Worm (Caenorhabditis elegans) whole organism, mixed stage, embryonic: ENCODE measurements around the gene R04B5.1.

ENCODE experiments used
- M03D4.4 ChIP-seq: sonication (generic microtip); optimal IDR thresholded peaks from 2 replicates; lab custom pipeline; 2017; ENCODE audit warnings: mild to moderate bottlenecking, missing genetic modification characterization, missing compliant biosample characterization
- bed-3 ChIP-seq: fragments of 200-800 bp; sonication (Bioruptor generic); optimal IDR thresholded peaks from 3 replicates; lab custom pipeline; 2018; ENCODE audit warnings: mild to moderate bottlenecking, missing genetic modification characterization, moderate library complexity, missing compliant biosample characterization
- blmp-1 ChIP-seq: fragments of 150-350 bp; optimal IDR thresholded peaks from 2 replicates; lab custom pipeline; 2014; ENCODE audit warnings: missing biosample characterization, missing genetic modification characterization
- ceh-39 ChIP-seq: fragments of 150-350 bp; optimal IDR thresholded peaks from 2 replicates; lab custom pipeline; 2014; ENCODE audit warnings: missing biosample characterization, missing genetic modification characterization
- ceh-43 ChIP-seq: fragments of 200-800 bp; sonication (Bioruptor generic); optimal IDR thresholded peaks from 2 replicates; lab custom pipeline; 2018; ENCODE audit warnings: mild to moderate bottlenecking, missing genetic modification characterization, moderate library complexity, missing compliant biosample characterization
- ceh-83 ChIP-seq: fragments of 200-800 bp; sonication (Bioruptor generic); optimal IDR thresholded peaks from 2 replicates; lab custom pipeline; 2018; ENCODE audit warnings: mild to moderate bottlenecking, missing genetic modification characterization, missing compliant biosample characterization
- ces-1 ChIP-seq: fragments of 150-350 bp; optimal IDR thresholded peaks from 2 replicates; lab custom pipeline; 2014; ENCODE audit warnings: missing biosample characterization, missing genetic modification reagents, missing genetic modification characterization
- cnd-1 ChIP-seq: fragments of 200-800 bp; sonication (Bioruptor generic); optimal IDR thresholded peaks from 2 replicates; lab custom pipeline; 2018; ENCODE audit warnings: mild to moderate bottlenecking, missing genetic modification characterization, missing compliant biosample characterization
- drap-1 ChIP-seq: fragments of 200-800 bp; sonication (Bioruptor generic); optimal IDR thresholded peaks from 3 replicates; lab custom pipeline; 2018; ENCODE audit warnings: mild to moderate bottlenecking, missing genetic modification characterization, missing compliant biosample characterization
- elt-1 ChIP-seq: sonication (generic microtip); optimal IDR thresholded peaks from 2 replicates; lab custom pipeline; 2017; ENCODE audit warnings: missing genetic modification characterization, mild to moderate bottlenecking, missing compliant biosample characterization, antibody characterized with exemption, moderate library complexity, borderline replicate concordance; ENCODE audit not compliant: insufficient read depth
- elt-3 ChIP-seq: fragments of 150-350 bp; optimal IDR thresholded peaks from 2 replicates; lab custom pipeline; 2014; ENCODE audit warnings: missing biosample characterization, missing genetic modification characterization
- flh-1 ChIP-seq: fragments of 200-800 bp; sonication (Bioruptor generic); optimal IDR thresholded peaks from 2 replicates; lab custom pipeline; 2018; ENCODE audit warnings: mild to moderate bottlenecking, missing genetic modification characterization, moderate library complexity, missing compliant biosample characterization
- ham-2 ChIP-seq: fragments of 200-800 bp; sonication (Bioruptor generic); optimal IDR thresholded peaks from 2 replicates; lab custom pipeline; 2018; ENCODE audit warnings: mild to moderate bottlenecking, missing genetic modification characterization, missing compliant biosample characterization
- hlh-1 ChIP-seq: fragments of 150-350 bp; optimal IDR thresholded peaks from 2 replicates; lab custom pipeline; 2014; ENCODE audit warnings: missing biosample characterization, missing genetic modification reagents, missing genetic modification characterization
- lin-13 ChIP-seq: fragments of 150-350 bp; optimal IDR thresholded peaks from 2 replicates; lab custom pipeline; 2014; ENCODE audit warnings: missing biosample characterization, missing genetic modification characterization
- lin-32 ChIP-seq: fragments of 200-800 bp; sonication (Bioruptor generic); optimal IDR thresholded peaks from 2 replicates; lab custom pipeline; 2018; ENCODE audit warnings: mild to moderate bottlenecking, missing genetic modification characterization, missing compliant biosample characterization
- lsy-2 ChIP-seq: fragments of 150-350 bp; optimal IDR thresholded peaks from 2 replicates; lab custom pipeline; 2014; ENCODE audit warnings: missing biosample characterization, missing genetic modification characterization
- mab-5 ChIP-seq: fragments of 150-350 bp; optimal IDR thresholded peaks from 2 replicates; lab custom pipeline; 2014; ENCODE audit warnings: missing biosample characterization, missing genetic modification characterization
- mep-1 ChIP-seq: fragments of 150-350 bp; optimal IDR thresholded peaks from 2 replicates; lab custom pipeline; 2017; ENCODE audit warnings: missing biosample characterization, missing genetic modification reagents, missing genetic modification characterization, inconsistent platforms
- mls-2 ChIP-seq: sonication (generic microtip); optimal IDR thresholded peaks from 2 replicates; lab custom pipeline; 2016; ENCODE audit warnings: mild to moderate bottlenecking, missing genetic modification characterization, moderate library complexity, missing compliant biosample characterization
- nhr-12 ChIP-seq: fragments of 150-350 bp; optimal IDR thresholded peaks from 2 replicates; lab custom pipeline; 2014; ENCODE audit warnings: missing biosample characterization, missing genetic modification characterization
- nhr-2 ChIP-seq: fragments of 150-350 bp; optimal IDR thresholded peaks from 2 replicates; lab custom pipeline; 2014; ENCODE audit warnings: missing biosample characterization, missing genetic modification characterization
- nhr-237 ChIP-seq: fragments of 150-350 bp; optimal IDR thresholded peaks from 2 replicates; lab custom pipeline; 2014; ENCODE audit warnings: missing biosample characterization, missing genetic modification characterization
- nhr-28 ChIP-seq: fragments of 150-350 bp; optimal IDR thresholded peaks from 2 replicates; lab custom pipeline; 2014; ENCODE audit warnings: missing biosample characterization, missing genetic modification characterization
- nhr-76 ChIP-seq: sonication (generic microtip); optimal IDR thresholded peaks from 2 replicates; lab custom pipeline; 2017; ENCODE audit warnings: missing biosample characterization, missing genetic modification characterization
- pha-4 ChIP-seq: fragments of 150-350 bp; optimal IDR thresholded peaks from 2 replicates; lab custom pipeline; 2018; ENCODE audit warnings: missing biosample characterization, missing genetic modification reagents, missing genetic modification characterization
- sem-2 ChIP-seq: fragments of 200-800 bp; sonication (Bioruptor generic); optimal IDR thresholded peaks from 2 replicates; lab custom pipeline; 2018; ENCODE audit warnings: mild to moderate bottlenecking, missing genetic modification characterization, missing compliant biosample characterization
- snpc-4 ChIP-seq: fragments of 150-350 bp; optimal IDR thresholded peaks from 2 replicates; lab custom pipeline; 2014; ENCODE audit warnings: missing biosample characterization, missing genetic modification characterization
- sptf-1 ChIP-seq: sonication (generic microtip); optimal IDR thresholded peaks from 2 replicates; lab custom pipeline; 2017; ENCODE audit warnings: mild to moderate bottlenecking, missing genetic modification characterization, moderate library complexity, missing compliant biosample characterization
- tbx-8 ChIP-seq: fragments of 200-800 bp; sonication (Bioruptor generic); optimal IDR thresholded peaks from 2 replicates; lab custom pipeline; 2018; ENCODE audit warnings: mild to moderate bottlenecking, missing genetic modification characterization, moderate library complexity, missing compliant biosample characterization
- unc-120 ChIP-seq: sonication (generic microtip); optimal IDR thresholded peaks from 2 replicates; lab custom pipeline; 2017; ENCODE audit warnings: missing genetic modification characterization, missing compliant biosample characterization; ENCODE audit not compliant: poor library complexity, severe bottlenecking
- unc-39 ChIP-seq: fragments of 150-350 bp; optimal IDR thresholded peaks from 2 replicates; lab custom pipeline; 2014; ENCODE audit warnings: missing biosample characterization, missing genetic modification characterization
- unc-62 ChIP-seq: fragments of 150-350 bp; optimal IDR thresholded peaks from 2 replicates; lab custom pipeline; 2014; ENCODE audit warnings: missing biosample characterization, missing genetic modification reagents, missing genetic modification characterization
- zip-8 ChIP-seq: fragments of 150-350 bp; optimal IDR thresholded peaks from 2 replicates; lab custom pipeline; 2014; ENCODE audit warnings: missing biosample characterization, missing genetic modification characterization
- ztf-11 ChIP-seq: fragments of 150-350 bp; optimal IDR thresholded peaks from 2 replicates; lab custom pipeline; 2014; ENCODE audit warnings: missing biosample characterization, missing genetic modification characterization

The R04B5.1 gene

DNA sequence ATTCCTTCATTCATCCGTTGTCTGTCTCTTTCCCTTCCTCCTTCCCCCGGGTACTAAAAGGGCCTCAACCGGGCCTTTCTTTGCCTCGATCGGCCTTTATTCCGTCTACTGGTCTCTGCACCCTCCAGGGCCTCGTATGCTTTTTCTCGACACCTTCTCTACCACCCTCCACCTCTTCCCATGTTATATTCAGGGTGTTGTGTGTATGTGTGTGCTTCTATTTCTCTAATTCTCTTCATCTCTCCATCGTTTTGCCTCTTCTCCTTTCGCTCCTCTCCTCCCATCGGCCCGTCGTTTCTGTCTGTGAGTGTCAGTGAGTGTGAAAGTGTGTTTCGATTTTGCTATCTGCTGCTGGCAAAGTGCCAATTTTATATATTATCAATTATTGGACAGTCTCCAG is 38.3 kb downstream of the R04B5.1 start (continued):
- TF ChIP-seq nhr-76 (tag; lab: Kevin White, UChicago), result no peak
- TF ChIP-seq bed-3 (GFP tag; lab: Kevin White, UChicago), result peak; percentile 20
- peak; percentile 63 for TF ChIP-seq mls-2
- TF ChIP-seq, all 35 proteins: peak for 18

ce11 chrV:10037040-10037439 is 41.1 kb downstream of the R04B5.1 start, which contains the start of gene F57A8.1:
Gene F57A8.1 (plus strand): TSS chrV:10037340.
- TF ChIP-seq nhr-237 (no peak), cnd-1 (tag; lab: Kevin White, UChicago) (no peak), pha-4 (tag; lab: Kevin White, UChicago) (no peak), lsy-2 (tag; lab: Kevin White, UChicago) (no peak), snpc-4 (tag; lab: Kevin White, UChicago) (no peak), ces-1 (GFP tag; lab: Kevin White, UChicago) (no peak), unc-120 (tag; lab: Kevin White, UChicago) (no peak), ztf-11 (tag; lab: Kevin White, UChicago) (no peak), mep-1 (tag; lab: Kevin White, UChicago) (no peak), bed-3 (GFP tag; lab: Kevin White, UChicago) (no peak)

DNA sequence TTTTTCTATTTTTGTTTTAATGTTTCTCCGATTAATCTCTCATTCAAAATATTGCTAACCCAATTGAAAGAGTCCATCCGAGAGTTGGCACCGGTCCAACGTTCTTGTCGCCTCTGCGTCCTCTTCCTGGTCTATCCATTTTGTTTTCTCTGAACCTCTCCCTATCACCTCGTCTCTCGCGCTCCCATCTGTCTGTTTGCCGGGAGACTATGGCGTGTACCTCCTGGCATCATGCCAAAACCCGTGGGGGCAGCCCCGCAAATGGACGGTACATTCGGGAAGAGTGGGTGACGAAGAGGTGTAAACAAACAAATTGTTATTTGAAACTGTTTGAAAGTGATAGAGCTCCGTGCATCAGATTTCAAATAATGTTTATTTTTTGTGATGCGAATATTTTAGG is 41.9 kb downstream of the R04B5.1 start, which contains the start of gene T06E8.2:
Gene T06E8.2 (minus strand): TSS at position 139 of the 400 bp plus-strand sequence.
- TF ChIP-seq cnd-1 (tag; lab: Kevin White, UChicago) (peak; percentile 82), drap-1 (GFP tag; lab: Kevin White, UChicago) (no peak), ceh-83 (peak; percentile 5), ham-2 (GFP tag; lab: Kevin White, UChicago) (peak; percentile 7), snpc-4 (tag; lab: Kevin White, UChicago) (no peak), unc-120 (tag; lab: Kevin White, UChicago) (peak; percentile 56), ces-1 (GFP tag; lab: Kevin White, UChicago) (peak; percentile 22), lin-32 (GFP tag; lab: Kevin White, UChicago) (peak; percentile 71)
- TF ChIP-seq, all 35 proteins: peak for 6

DNA sequence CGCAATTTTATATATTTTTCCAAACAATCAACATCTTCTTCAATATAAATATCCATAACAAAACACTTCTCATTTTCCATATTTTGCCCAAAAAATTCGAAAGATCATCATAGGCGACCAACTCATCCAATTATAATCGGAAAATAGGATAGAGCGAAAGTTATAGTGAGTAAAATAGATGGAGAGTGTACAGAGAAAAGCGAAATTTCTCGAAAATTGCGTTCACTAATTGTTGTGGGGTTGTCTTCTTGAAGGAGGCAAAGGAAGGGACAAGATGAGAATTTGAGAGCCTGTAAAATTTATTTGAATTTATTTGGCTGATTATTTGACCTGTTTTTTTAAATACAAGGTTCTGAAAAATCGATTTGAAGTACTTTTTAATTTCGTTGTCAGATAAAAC is 42.6 kb downstream of the R04B5.1 start:
- TF ChIP-seq ces-1 (GFP tag; lab: Kevin White, UChicago) (peak; percentile 79), ceh-43 (GFP tag; lab: Kevin White, UChicago) (peak; percentile 30), bed-3 (GFP tag; lab: Kevin White, UChicago) (no peak), zip-8 (tag; lab: Kevin White, UChicago) (no peak), blmp-1 (peak; percentile 94), lsy-2 (tag; lab: Kevin White, UChicago) (no peak), nhr-2 (tag; lab: Kevin White, UChicago) (no peak)

DNA sequence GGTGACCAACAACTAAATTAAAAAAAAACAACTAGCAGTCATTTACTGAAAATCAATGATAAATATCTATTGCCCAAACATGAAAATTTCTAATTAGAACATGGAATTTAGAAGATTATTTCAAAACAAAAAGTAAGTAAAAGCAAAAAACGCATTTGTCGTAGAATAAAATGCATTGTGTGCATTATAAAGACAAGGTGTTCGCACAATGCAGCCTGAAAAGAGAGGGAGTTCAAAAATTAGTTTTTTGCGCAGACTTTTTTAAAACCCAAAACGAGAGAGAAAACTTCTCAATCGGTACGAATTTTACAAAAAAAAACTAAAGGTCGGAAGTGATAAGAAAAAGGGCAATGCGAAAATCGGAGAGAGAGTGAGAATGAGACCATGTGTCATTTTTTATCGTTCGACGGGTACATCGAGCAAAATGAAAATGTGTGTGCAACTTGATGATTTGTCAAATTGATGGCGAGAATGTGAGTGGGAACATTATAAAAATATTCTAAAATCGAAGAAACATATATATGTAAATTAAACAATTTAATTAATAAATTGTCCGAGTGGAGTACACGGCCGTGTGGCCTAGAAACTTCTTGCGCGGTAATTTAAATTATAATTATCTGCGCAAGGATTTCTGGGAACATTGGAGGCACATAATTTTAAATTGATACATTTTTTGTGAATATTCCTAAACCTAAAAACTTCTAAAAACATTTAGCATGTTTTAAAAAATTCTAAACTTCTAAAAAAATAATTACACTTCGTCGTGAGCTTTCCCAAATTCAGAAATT is 46.6 kb downstream of the R04B5.1 start:
- TF ChIP-seq lin-32 (GFP tag; lab: Kevin White, UChicago) (no peak), nhr-76 (tag; lab: Kevin White, UChicago) (no peak), elt-3 (tag; lab: Kevin White, UChicago) (no peak), bed-3 (GFP tag; lab: Kevin White, UChicago) (no peak), zip-8 (tag; lab: Kevin White, UChicago) (no peak), ceh-39 (tag; lab: Kevin White, UChicago) (no peak), blmp-1 (no peak), mep-1 (tag; lab: Kevin White, UChicago) (no peak), nhr-237 (peak; percentile 32), hlh-1 (no peak), lsy-2 (tag; lab: Kevin White, UChicago) (peak; percentile 3), ham-2 (GFP tag; lab: Kevin White, UChicago) (no peak), elt-1 (no peak), drap-1 (GFP tag; lab: Kevin White, UChicago) (no peak), unc-62 (GFP tag; lab: Kevin White, UChicago) (no peak), unc-39 (tag; lab: Kevin White, UChicago) (no peak), pha-4 (tag; lab: Kevin White, UChicago) (no peak), tbx-8 (GFP tag; lab: Kevin White, UChicago) (no peak), ceh-83 (no peak), ces-1 (GFP tag; lab: Kevin White, UChicago) (peak; percentile 23), cnd-1 (tag; lab: Kevin White, UChicago) (no peak), mab-5 (no peak), sptf-1 (tag; lab: Kevin White, UChicago) (no peak), flh-1 (no peak), lin-13 (tag; lab: Kevin White, UChicago) (no peak), nhr-28 (no peak), snpc-4 (tag; lab: Kevin White, UChicago) (no peak), mls-2 (no peak), nhr-12 (tag; lab: Kevin White, UChicago) (no peak), ztf-11 (tag; lab: Kevin White, UChicago) (no peak), nhr-2 (tag; lab: Kevin White, UChicago) (no peak), ceh-43 (GFP tag; lab: Kevin White, UChicago) (peak; percentile 4), sem-2 (GFP tag; lab: Kevin White, UChicago) (no peak), unc-120 (tag; lab: Kevin White, UChicago) (no peak), M03D4.4 (tag; lab: Kevin White, UChicago) (no peak)
